Fruit fly (Drosophila melanogaster): Measurements from ENCODE around the gene toc.

The toc gene

dm6 chr2L:3128335-3128734 is 16.3 kb downstream of the toc start, which contains the start of gene CG15403:
Gene CG15403, plus strand, starts transcription at chr2L:3128635.
- TF ChIP-seq CG9139 (GFP tag; optimal IDR thresholded peaks at IDR 0.05), result no peak
- TF ChIP-seq pdm3 (GFP tag; optimal IDR thresholded peaks at IDR 0.05), result no peak
- no peak for TF ChIP-seq Hr4 (GFP tag; optimal IDR thresholded peaks at IDR 0.05)
- TF ChIP-seq Sox15 (GFP tag; optimal IDR thresholded peaks at IDR 0.05), result no peak
- no peak for TF ChIP-seq dsx (GFP tag; optimal IDR thresholded peaks at IDR 0.05; ENCODE audit: poor library complexity, severe bottlenecking)
- TF ChIP-seq CG7368 (GFP tag; optimal IDR thresholded peaks at IDR 0.05), result no peak
- no peak for TF ChIP-seq spab (GFP tag; optimal IDR thresholded peaks at IDR 0.05)
- TF ChIP-seq CG15336 (GFP tag; IDR thresholded peaks at IDR 0.05), result no peak
- no peak for TF ChIP-seq CG34406 (GFP tag; optimal IDR thresholded peaks at IDR 0.05)
- no peak for TF ChIP-seq CG8319 (GFP tag; optimal IDR thresholded peaks at IDR 0.05)
- TF ChIP-seq Eip78C (GFP tag), result no peak
- TF ChIP-seq CG16779 (tag; optimal IDR thresholded peaks at IDR 0.05), result no peak
- TF ChIP-seq CG1621 (tag; optimal IDR thresholded peaks at IDR 0.05), result no peak
- TF ChIP-seq Smox (GFP tag; optimal IDR thresholded peaks at IDR 0.05), result no peak
- TF ChIP-seq Met (GFP tag; optimal IDR thresholded peaks at IDR 0.05), result no peak
- no peak for TF ChIP-seq Eip93F (GFP tag; optimal IDR thresholded peaks at IDR 0.05)

dm6 chr2L:3127813-3128212 is 16.8 kb downstream of the toc start:
- no peak for TF ChIP-seq CG9139 (GFP tag; optimal IDR thresholded peaks at IDR 0.05)
- no peak for TF ChIP-seq CG6854 (GFP tag; optimal IDR thresholded peaks at IDR 0.05)
- no peak for TF ChIP-seq eg (GFP tag; IDR thresholded peaks at IDR 0.05)
- no peak for TF ChIP-seq CG34406 (GFP tag; optimal IDR thresholded peaks at IDR 0.05)
- no peak for TF ChIP-seq esn (GFP tag; optimal IDR thresholded peaks at IDR 0.05)
- TF ChIP-seq CG6163 (GFP tag; IDR thresholded peaks at IDR 0.05), result no peak
- TF ChIP-seq CG4318 (GFP tag; optimal IDR thresholded peaks at IDR 0.05), result no peak
- no peak for TF ChIP-seq Gug (GFP tag; IDR thresholded peaks at IDR 0.05)
- no peak for TF ChIP-seq acj6 (GFP tag; optimal IDR thresholded peaks at IDR 0.05)
- no peak for TF ChIP-seq Eip78C (GFP tag)
- no peak for TF ChIP-seq CG3919 (GFP tag; optimal IDR thresholded peaks at IDR 0.05)
- no peak for TF ChIP-seq pdm3 (GFP tag; optimal IDR thresholded peaks at IDR 0.05)
- TF ChIP-seq CG6792 (GFP tag; optimal IDR thresholded peaks at IDR 0.05), result no peak
- no peak for TF ChIP-seq Smox (GFP tag; optimal IDR thresholded peaks at IDR 0.05)
- no peak for TF ChIP-seq dac (GFP tag; optimal IDR thresholded peaks at IDR 0.05)
- TF ChIP-seq CG8119 (GFP tag; IDR thresholded peaks at IDR 0.05), result no peak
- no peak for TF ChIP-seq dsx (GFP tag; optimal IDR thresholded peaks at IDR 0.05; ENCODE audit: poor library complexity, severe bottlenecking)
- TF ChIP-seq CG11762 (GFP tag; optimal IDR thresholded peaks at IDR 0.05; ENCODE audit: insufficient read depth), result no peak

dm6 chr2L:3124500-3124977 is 20.0 kb downstream of the toc start:
- no peak for TF ChIP-seq esn (GFP tag; optimal IDR thresholded peaks at IDR 0.05)
- TF ChIP-seq CG34406 (GFP tag; optimal IDR thresholded peaks at IDR 0.05), result no peak
- TF ChIP-seq ss (GFP tag; optimal IDR thresholded peaks at IDR 0.05), result no peak
- TF ChIP-seq Gug (GFP tag; IDR thresholded peaks at IDR 0.05), result no peak
- TF ChIP-seq eg (GFP tag; IDR thresholded peaks at IDR 0.05), result peak; percentile 38; the same call in 1 of the 3 replicates
- peak; percentile 29 for TF ChIP-seq CG3919 (GFP tag; optimal IDR thresholded peaks at IDR 0.05)
- TF ChIP-seq CG11294 (GFP tag; IDR thresholded peaks at IDR 0.05), result no peak
- no peak for TF ChIP-seq Ets21C (GFP tag; optimal IDR thresholded peaks at IDR 0.05)
- TF ChIP-seq CG15336 (GFP tag; IDR thresholded peaks at IDR 0.05), result peak; percentile 42; the same call in 1 of the 2 replicates
- peak; percentile 1 for TF ChIP-seq pdm3 (GFP tag; optimal IDR thresholded peaks at IDR 0.05)
- peak; percentile 73 for TF ChIP-seq CG10669 (GFP tag; optimal IDR thresholded peaks at IDR 0.05)
- TF ChIP-seq fkh (GFP tag; optimal IDR thresholded peaks at IDR 0.05), result peak; percentile 26
- TF ChIP-seq svp (GFP tag), result peak; percentile 98
- TF ChIP-seq Hr38 (GFP tag; optimal IDR thresholded peaks at IDR 0.05), result no peak
- TF ChIP-seq CG6163 (GFP tag; IDR thresholded peaks at IDR 0.05), result 0 out of 3 replicates have a peak, but pooled peaks have one; percentile 13
- TF ChIP-seq Lpt (GFP tag; optimal IDR thresholded peaks at IDR 0.05), result no peak
- TF ChIP-seq Sox14 (GFP tag; optimal IDR thresholded peaks at IDR 0.05), result no peak
- no peak for TF ChIP-seq CG32006 (GFP tag; optimal IDR thresholded peaks at IDR 0.05)
- TF ChIP-seq Eip75B (GFP tag; optimal IDR thresholded peaks at IDR 0.05), result peak; percentile 11
- peak; percentile 4 for TF ChIP-seq topi (GFP tag; optimal IDR thresholded peaks at IDR 0.05)
